Comparison of ENCODE assay signal across 2 worm cellular contexts in the genomic region with DNA sequence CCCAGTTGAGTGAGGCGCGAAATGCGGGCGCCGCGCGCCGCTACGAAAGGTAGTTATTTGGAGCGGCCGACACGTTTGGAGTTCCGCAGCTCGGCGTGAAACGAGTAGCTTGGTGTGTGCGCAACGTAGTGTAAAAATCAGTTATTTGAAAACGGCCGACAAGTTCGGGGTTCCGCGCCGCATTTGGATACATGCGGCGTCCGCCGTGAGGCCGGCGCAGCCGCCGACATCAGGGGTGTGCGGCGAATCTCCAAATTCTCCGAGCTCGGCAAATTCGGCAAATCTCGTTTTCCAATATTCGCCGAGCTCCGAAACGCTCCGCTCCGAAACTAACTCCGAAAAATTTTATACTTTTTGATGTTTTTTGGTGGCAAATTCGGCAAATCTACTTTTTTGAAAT.
TF ChIP-seq lines count a peak whose summit lies in the region.

No protein-coding gene starts in this region.

TF ChIP-seq in whole organism, L4 larva, 104 proteins besides CTCF, POLR2A, EP300 and RAD21:
- TF ChIP-seq nhr-237 (tag; optimal IDR thresholded peaks at IDR 0.05; lab: Kevin White, UChicago) = no peak
- TF ChIP-seq ces-1 (GFP tag; optimal IDR thresholded peaks at IDR 0.05; lab: Kevin White, UChicago) = no peak
- no peak for TF ChIP-seq lin-38 (GFP tag; IDR thresholded peaks at IDR 0.05; lab: Robert Waterston, UW)
- TF ChIP-seq lin-39 (tag; optimal IDR thresholded peaks at IDR 0.05; lab: Kevin White, UChicago) = no peak
- TF ChIP-seq aha-1 (tag; lab: Kevin White, UChicago) = peak; percentile 17
- no peak for TF ChIP-seq tra-1 (GFP tag; IDR thresholded peaks at IDR 0.05; lab: Robert Waterston, UW)
- TF ChIP-seq ZK337.2 (GFP tag; IDR thresholded peaks at IDR 0.05; lab: Robert Waterston, UW) = no peak
- TF ChIP-seq nhr-41 (GFP tag; IDR thresholded peaks at IDR 0.05; lab: Robert Waterston, UW) = no peak
- peak; percentile 78 for TF ChIP-seq set-16 (GFP tag; IDR thresholded peaks at IDR 0.05; lab: Robert Waterston, UW)

TF ChIP-seq in whole organism, young adult, 124 proteins besides CTCF, POLR2A, EP300 and RAD21:
- TF ChIP-seq hlh-12 (tag; optimal IDR thresholded peaks at IDR 0.05; lab: Kevin White, UChicago) (no peak), die-1 (tag; optimal IDR thresholded peaks at IDR 0.05; lab: Kevin White, UChicago) (no peak), hmg-1.2 (GFP tag; IDR thresholded peaks at IDR 0.05; lab: Robert Waterston, UW) (no peak), egrh-3 (GFP tag; IDR thresholded peaks at IDR 0.05; lab: Robert Waterston, UW) (peak; percentile 34; the same call in 1 of the 2 replicates), zim-3 (tag; optimal IDR thresholded peaks at IDR 0.05; lab: Kevin White, UChicago) (no peak), nfya-2 (GFP tag; IDR thresholded peaks at IDR 0.05; lab: Robert Waterston, UW) (0 out of 2 replicates have a peak, but pooled peaks have one; percentile 33), egl-18 (GFP tag; IDR thresholded peaks at IDR 0.05; lab: Robert Waterston, UW) (no peak), zfh-2 (GFP tag; conservative IDR thresholded peaks at IDR 0.05; lab: Robert Waterston, UW) (peak; percentile 60; the same call in 1 of the 2 replicates), ceh-40 (GFP tag; IDR thresholded peaks at IDR 0.05; lab: Robert Waterston, UW) (no peak), ccch-3 (GFP tag; optimal IDR thresholded peaks at IDR 0.05; lab: Kevin White, UChicago) (no peak)
